Worm (Caenorhabditis elegans) whole organism, L4 larva: Measurements from ENCODE around the gene ttr-6.

Experiments used
- D1046.2 ChIP-seq: fragments of 200-800 bp; sonication (Bioruptor generic); IDR thresholded peaks from 2 replicates; pipeline ENCODE4 v1.3.6; 2022; ENCODE audit warnings: missing genetic modification characterization, missing compliant biosample characterization
- F26F4.8 ChIP-seq: fragments of 200-800 bp; sonication (Bioruptor generic); conservative IDR thresholded peaks from 2 replicates; pipeline ENCODE4 v1.3.6; 2022; ENCODE audit warnings: missing genetic modification characterization, missing compliant biosample characterization
- F37D6.2 ChIP-seq: sonication (generic microtip); optimal IDR thresholded peaks from 2 replicates; lab custom pipeline; 2016; ENCODE audit warnings: mild to moderate bottlenecking, missing genetic modification characterization, missing compliant biosample characterization
- R02D3.7 ChIP-seq: fragments of 150-350 bp; sonication (generic microtip); optimal IDR thresholded peaks from 3 replicates; lab custom pipeline; 2014; ENCODE audit warnings: missing biosample characterization, missing genetic modification characterization
- T20F7.1 ChIP-seq: fragments of 200-800 bp; sonication (Bioruptor generic); optimal IDR thresholded peaks from 2 replicates; lab custom pipeline; 2018; ENCODE audit warnings: mild to moderate bottlenecking, missing genetic modification characterization, missing compliant biosample characterization
- T26A8.4 ChIP-seq: fragments of 200-800 bp; sonication (Bioruptor generic); IDR thresholded peaks from 2 replicates; pipeline ENCODE4 v1.3.6; 2022; ENCODE audit warnings: missing genetic modification characterization, missing compliant biosample characterization
- Y105C5A.15 ChIP-seq: fragments of 200-800 bp; sonication (Bioruptor generic); IDR thresholded peaks from 2 replicates; pipeline ENCODE4 v1.3.6; 2022; ENCODE audit warnings: missing genetic modification characterization, missing compliant biosample characterization
- aha-1 ChIP-seq: fragments of 150-350 bp; peaks from one replicate; lab custom pipeline; 2014; ENCODE audit warnings: missing biosample characterization, missing genetic modification characterization
- arid-1 ChIP-seq: fragments of 200-800 bp; sonication (Bioruptor generic); conservative IDR thresholded peaks from 2 replicates; pipeline ENCODE4 v1.3.6; 2022; ENCODE audit warnings: missing genetic modification reagents, missing genetic modification characterization, missing compliant biosample characterization
- ceh-20 ChIP-seq: fragments of 200-800 bp; sonication (Bioruptor generic); IDR thresholded peaks from 2 replicates; pipeline ENCODE4 v1.3.6; 2022; ENCODE audit warnings: missing genetic modification reagents, missing genetic modification characterization, missing compliant biosample characterization
- ceh-28 ChIP-seq: fragments of 150-350 bp; optimal IDR thresholded peaks from 2 replicates; lab custom pipeline; 2014; ENCODE audit warnings: missing biosample characterization, missing genetic modification reagents, missing genetic modification characterization
- ceh-44 ChIP-seq: fragments of 200-800 bp; sonication (Bioruptor generic); IDR thresholded peaks from 2 replicates; pipeline ENCODE4 v1.3.6; 2022; ENCODE audit warnings: missing genetic modification reagents, missing genetic modification characterization, missing compliant biosample characterization
- ceh-62 ChIP-seq: sonication (generic microtip); optimal IDR thresholded peaks from 2 replicates; lab custom pipeline; 2017; ENCODE audit warnings: missing biosample characterization, missing genetic modification characterization
- ctbp-1 ChIP-seq: fragments of 200-800 bp; sonication (Bioruptor generic); IDR thresholded peaks from 2 replicates; pipeline ENCODE4 v1.3.6; 2022; ENCODE audit warnings: missing genetic modification reagents, missing genetic modification characterization, missing compliant biosample characterization
- daf-16 ChIP-seq, 3 experiments: sonication (generic microtip); optimal IDR thresholded peaks; 2 replicates each; lab custom pipeline; 2016 to 2017; ENCODE audit warnings: missing genetic modification characterization in 3 of 3, missing genetic modification reagents in 3 of 3, mild to moderate bottlenecking in 2 of 3, missing compliant biosample characterization in 2 of 3, missing biosample characterization in 1 of 3, moderate library complexity in 1 of 3
- daf-19 ChIP-seq: fragments of 200-800 bp; sonication (Bioruptor generic); conservative IDR thresholded peaks from 2 replicates; pipeline ENCODE4 v1.3.6; 2022; ENCODE audit warnings: missing genetic modification characterization, missing compliant biosample characterization
- dmd-6 ChIP-seq: fragments of 200-800 bp; sonication (Bioruptor generic); IDR thresholded peaks from 2 replicates; pipeline ENCODE4 v1.3.6; 2022; ENCODE audit warnings: missing genetic modification reagents, missing genetic modification characterization, missing compliant biosample characterization
- dmd-9 ChIP-seq: fragments of 200-800 bp; sonication (Bioruptor generic); IDR thresholded peaks from 2 replicates; pipeline ENCODE4 v1.3.6; 2022; ENCODE audit warnings: missing genetic modification reagents, missing genetic modification characterization, missing compliant biosample characterization
- dpl-1 ChIP-seq: fragments of 150-350 bp; optimal IDR thresholded peaks from 2 replicates; lab custom pipeline; 2014; ENCODE audit warnings: missing biosample characterization, missing genetic modification reagents, missing genetic modification characterization
- hlh-30 ChIP-seq: sonication (generic microtip); optimal IDR thresholded peaks from 2 replicates; lab custom pipeline; 2017; ENCODE audit warnings: antibody characterized with exemption, mild to moderate bottlenecking, missing genetic modification characterization, missing compliant biosample characterization; ENCODE audit not compliant: insufficient read depth
- lim-7 ChIP-seq: fragments of 200-800 bp; sonication (Bioruptor generic); IDR thresholded peaks from 2 replicates; pipeline ENCODE4 v1.3.6; 2022; ENCODE audit warnings: missing genetic modification characterization, missing compliant biosample characterization
- lin-13 ChIP-seq: fragments of 150-350 bp; optimal IDR thresholded peaks from 2 replicates; lab custom pipeline; 2014; ENCODE audit warnings: missing biosample characterization, missing genetic modification reagents, missing genetic modification characterization
- lin-15B ChIP-seq: fragments of 150-350 bp; sonication (generic microtip); optimal IDR thresholded peaks from 3 replicates; lab custom pipeline; 2014; ENCODE audit warnings: missing biosample characterization, missing genetic modification characterization
- lin-38 ChIP-seq: fragments of 200-800 bp; sonication (Bioruptor generic); IDR thresholded peaks from 2 replicates; pipeline ENCODE4 v1.3.6; 2022; ENCODE audit warnings: missing genetic modification reagents, missing genetic modification characterization, missing compliant biosample characterization
- lsy-2 ChIP-seq, 2 experiments: fragments of 150-350 bp in 1 of 2; sonication (generic microtip) in 1 of 2; optimal IDR thresholded peaks; 2 replicates each; lab custom pipeline; 2014 to 2017; ENCODE audit warnings: missing biosample characterization in 2 of 2, missing genetic modification characterization in 2 of 2
- madf-5 ChIP-seq, 2 experiments: fragments of 200-800 bp; sonication (Bioruptor generic); IDR thresholded peaks; 2 replicates each; pipeline ENCODE4 v1.3.6; 2022; ENCODE audit warnings: missing compliant biosample characterization in 2 of 2, missing genetic modification characterization in 2 of 2
- madf-9 ChIP-seq: fragments of 200-800 bp; sonication (Bioruptor generic); conservative IDR thresholded peaks from 2 replicates; pipeline ENCODE4 v1.3.6; 2022; ENCODE audit warnings: missing genetic modification reagents, missing genetic modification characterization, missing compliant biosample characterization
- mdl-1 ChIP-seq, 2 experiments: fragments of 150-350 bp in 1 of 2; sonication (generic microtip) in 1 of 2; optimal IDR thresholded peaks; 2 replicates each; lab custom pipeline; 2014 to 2017; ENCODE audit warnings: missing biosample characterization in 2 of 2, missing genetic modification characterization in 2 of 2
- mep-1 ChIP-seq: fragments of 150-350 bp; sonication (generic microtip); optimal IDR thresholded peaks from 3 replicates; lab custom pipeline; 2014; ENCODE audit warnings: missing biosample characterization, missing genetic modification characterization
- mxl-2 ChIP-seq: fragments of 200-800 bp; sonication (Bioruptor generic); conservative IDR thresholded peaks from 2 replicates; pipeline ENCODE4 v1.3.6; 2022; ENCODE audit warnings: missing genetic modification reagents, missing genetic modification characterization, missing compliant biosample characterization
- mxl-3 ChIP-seq: fragments of 200-800 bp; sonication (Bioruptor generic); optimal IDR thresholded peaks from 2 replicates; lab custom pipeline; 2018; ENCODE audit warnings: mild to moderate bottlenecking, missing genetic modification characterization, missing compliant biosample characterization
- nhr-11 ChIP-seq: fragments of 150-350 bp; optimal IDR thresholded peaks from 2 replicates; lab custom pipeline; 2014; ENCODE audit warnings: missing biosample characterization, missing genetic modification characterization
- nhr-28 ChIP-seq: fragments of 150-350 bp; optimal IDR thresholded peaks from 2 replicates; lab custom pipeline; 2014; ENCODE audit warnings: missing biosample characterization, missing genetic modification characterization
- nhr-48 ChIP-seq: sonication (generic microtip); optimal IDR thresholded peaks from 2 replicates; lab custom pipeline; 2016; ENCODE audit warnings: mild to moderate bottlenecking, missing genetic modification characterization, missing compliant biosample characterization
- nhr-77 ChIP-seq: fragments of 150-350 bp; optimal IDR thresholded peaks from 2 replicates; lab custom pipeline; 2014; ENCODE audit warnings: missing biosample characterization, missing genetic modification characterization
- rbr-2 ChIP-seq: sonication (generic microtip); optimal IDR thresholded peaks from 2 replicates; lab custom pipeline; 2016; ENCODE audit warnings: missing genotype, missing genetic modification characterization, missing compliant biosample characterization
- saeg-2 ChIP-seq: fragments of 200-800 bp; sonication (Bioruptor generic); IDR thresholded peaks from 2 replicates; pipeline ENCODE4 v1.3.6; 2022; ENCODE audit warnings: missing genetic modification reagents, missing genetic modification characterization, missing compliant biosample characterization
- unc-130 ChIP-seq: sonication (generic microtip); optimal IDR thresholded peaks from 2 replicates; lab custom pipeline; 2016; ENCODE audit warnings: missing genetic modification reagents, missing genetic modification characterization, missing compliant biosample characterization
- unc-62 ChIP-seq, 3 experiments: fragments of 150-350 bp in 1 of 3; sonication (generic microtip); optimal IDR thresholded peaks in 2 of 3; peaks in 1 of 3; 1 replicate in 1 of 3; 2 replicates in 2 of 3; lab custom pipeline; 2014 to 2017; ENCODE audit warnings: missing biosample characterization in 3 of 3, missing genetic modification characterization in 3 of 3, missing genetic modification reagents in 3 of 3, missing genotype in 1 of 3
- zfp-3 ChIP-seq: fragments of 200-800 bp; sonication (Bioruptor generic); conservative IDR thresholded peaks from 2 replicates; pipeline ENCODE4 v1.3.6; 2022; ENCODE audit warnings: missing genetic modification reagents, missing genetic modification characterization, missing compliant biosample characterization
- ztf-7 ChIP-seq: fragments of 150-350 bp; optimal IDR thresholded peaks from 2 replicates; lab custom pipeline; 2014; ENCODE audit warnings: missing biosample characterization, missing genetic modification characterization

Gene ttr-6

ce11 chrX:6593178-6593786 is 3.6 kb downstream of the ttr-6 start (continued):
- TF ChIP-seq F37D6.2 (peak; percentile 35), ceh-20 (GFP tag; lab: Robert Waterston, UW) (peak; percentile 79), dmd-9 (GFP tag; lab: Robert Waterston, UW) (peak; percentile 82), R02D3.7 (peak; percentile 21), unc-130 (GFP tag; lab: Kevin White, UChicago) (peak; percentile 41), ctbp-1 (GFP tag; lab: Robert Waterston, UW) (peak; percentile 91), nhr-28 (tag; lab: Kevin White, UChicago) (no peak), lin-38 (no peak; the same call in 1 of the 2 replicates), F26F4.8 (peak; percentile 94), lsy-2 (tag; optimal IDR thresholded peaks at IDR 0.05; lab: Kevin White, UChicago) (no peak), lin-13 (GFP tag; lab: Kevin White, UChicago) (peak; percentile 47), ceh-44 (GFP tag; lab: Robert Waterston, UW) (0 out of 2 replicates have a peak, but pooled peaks have one; percentile 55), T26A8.4 (no peak), saeg-2 (peak; percentile 84), mxl-2 (peak; percentile 68; the same call in 1 of the 2 replicates), mdl-1 (tag; optimal IDR thresholded peaks at IDR 0.05; lab: Kevin White, UChicago) (peak in 1 of 2 experiments; percentile 48), ceh-28 (tag; lab: Kevin White, UChicago) (no peak), rbr-2 (peak; percentile 68), mep-1 (tag; lab: Kevin White, UChicago) (peak; percentile 83), ceh-62 (tag; lab: Kevin White, UChicago) (no peak), mxl-3 (GFP tag; lab: Kevin White, UChicago) (peak; percentile 55), lim-7 (GFP tag; lab: Robert Waterston, UW) (peak; percentile 97), arid-1 (GFP tag; lab: Robert Waterston, UW) (peak; percentile 96), madf-5 (GFP tag; IDR thresholded peaks at IDR 0.05; lab: Robert Waterston, UW) (peak; percentile 63 to 96; a peak in 3 of 4 replicates), Y105C5A.15 (GFP tag; lab: Robert Waterston, UW) (peak; percentile 89; the same call in 1 of the 2 replicates), nhr-48 (tag; lab: Kevin White, UChicago) (peak; percentile 68), madf-9 (GFP tag; lab: Robert Waterston, UW) (peak; percentile 91), dmd-6 (GFP tag; lab: Robert Waterston, UW) (peak; percentile 76; the same call in 1 of the 2 replicates), T20F7.1 (GFP tag; lab: Kevin White, UChicago) (peak; percentile 57), dpl-1 (no peak), zfp-3 (GFP tag; lab: Robert Waterston, UW) (0 out of 2 replicates have a peak, but pooled peaks have one; percentile 53), lin-15B (tag; lab: Kevin White, UChicago) (no peak), daf-19 (peak; percentile 91), ztf-7 (tag; lab: Kevin White, UChicago) (peak; percentile 60), nhr-77 (tag; lab: Kevin White, UChicago) (peak; percentile 38), D1046.2 (GFP tag; lab: Robert Waterston, UW) (peak; percentile 72; the same call in 1 of the 2 replicates), unc-62 (GFP tag; optimal IDR thresholded peaks at IDR 0.05 in 1 of 2; lab: Kevin White, UChicago) (peak in 1 of 2 experiments; percentile 94), unc-62 (tag; optimal IDR thresholded peaks at IDR 0.05; lab: Kevin White, UChicago) (no peak)

- peak; percentile 95 for TF ChIP-seq aha-1 (tag; lab: Kevin White, UChicago)
- peak; percentile 29 for TF ChIP-seq hlh-30 (tag; lab: Kevin White, UChicago)
- TF ChIP-seq mxl-3 (GFP tag; lab: Kevin White, UChicago), result no peak
- TF ChIP-seq daf-16 (GFP tag; optimal IDR thresholded peaks at IDR 0.05; lab: Kevin White, UChicago), result peak in 1 of 2 experiments; percentile 63
- no peak for TF ChIP-seq daf-16 (tag; optimal IDR thresholded peaks at IDR 0.05; lab: Kevin White, UChicago)
- TF ChIP-seq nhr-11, result peak; percentile 51
Measured at ce11 chrX:6591674-6592073, 5.2 kb downstream of the ttr-6 start.
